Worm (Caenorhabditis elegans) whole organism, late embryonic: ENCODE data around the gene zmp-3.

Experiments
- hlh-13 ChIP-seq: fragments of 200-800 bp; sonication (Bioruptor generic); optimal IDR thresholded peaks from 2 replicates; lab custom pipeline; 2018; ENCODE audit warnings: mild to moderate bottlenecking, missing genetic modification characterization, missing compliant biosample characterization
- nhr-11 ChIP-seq: fragments of 150-350 bp; optimal IDR thresholded peaks from 2 replicates; lab custom pipeline; 2014; ENCODE audit warnings: missing biosample characterization, missing genetic modification characterization
- ref-2 ChIP-seq: sonication (generic microtip); optimal IDR thresholded peaks from 2 replicates; lab custom pipeline; 2016; ENCODE audit warnings: missing genetic modification characterization, missing compliant biosample characterization
- sox-4 ChIP-seq: sonication (generic microtip); optimal IDR thresholded peaks from 2 replicates; lab custom pipeline; 2017; ENCODE audit warnings: mild to moderate bottlenecking, missing genetic modification characterization, inconsistent platforms, missing compliant biosample characterization
- syd-9 ChIP-seq: sonication (generic microtip); optimal IDR thresholded peaks from 2 replicates; lab custom pipeline; 2016; ENCODE audit warnings: mild to moderate bottlenecking, missing genetic modification characterization, moderate library complexity, missing compliant biosample characterization

ce11 chrV:2875422-2875821 lies 34.0 kb downstream of the zmp-3 start, which contains the start of gene folt-2:
- TF ChIP-seq nhr-11 (tag; lab: Kevin White, UChicago), result no peak
- no peak for TF ChIP-seq hlh-13 (GFP tag; lab: Kevin White, UChicago)
- TF ChIP-seq syd-9 (tag; lab: Kevin White, UChicago), result no peak
- no peak for TF ChIP-seq ref-2
- TF ChIP-seq sox-4 (tag; lab: Kevin White, UChicago), result no peak
